Worm (Caenorhabditis elegans) whole organism, L1 larva: ENCODE measurements around the gene osm-1.

ENCODE experiments used
- C04F5.9 ChIP-seq: sonication (generic microtip); optimal IDR thresholded peaks from 2 replicates; lab custom pipeline; 2016; ENCODE audit warnings: missing genetic modification characterization, missing compliant biosample characterization
- C34B4.2 ChIP-seq: sonication (generic microtip); optimal IDR thresholded peaks from 2 replicates; lab custom pipeline; 2017; ENCODE audit warnings: mild to moderate bottlenecking, missing genetic modification characterization, missing compliant biosample characterization
- aha-1 ChIP-seq: fragments of 150-350 bp; optimal IDR thresholded peaks from 2 replicates; lab custom pipeline; 2014; ENCODE audit warnings: missing biosample characterization, missing genetic modification characterization
- aly-2 ChIP-seq: fragments of 150-350 bp; optimal IDR thresholded peaks from 2 replicates; lab custom pipeline; 2014; ENCODE audit warnings: missing biosample characterization, missing genetic modification characterization
- ama-1 ChIP-seq: fragments of 150-350 bp; optimal IDR thresholded peaks from 2 replicates; lab custom pipeline; 2014
- blmp-1 ChIP-seq: fragments of 150-350 bp; optimal IDR thresholded peaks from 2 replicates; lab custom pipeline; 2014; ENCODE audit warnings: missing biosample characterization, missing genetic modification characterization
- ceh-63 ChIP-seq: fragments of 200-800 bp; sonication (Bioruptor generic); optimal IDR thresholded peaks from 2 replicates; lab custom pipeline; 2018; ENCODE audit warnings: mild to moderate bottlenecking, missing genetic modification characterization, missing compliant biosample characterization
- ceh-82 ChIP-seq, 3 experiments: fragments of 150-350 bp in 1 of 3; sonication (generic microtip) in 2 of 3; optimal IDR thresholded peaks; 2 replicates each; lab custom pipeline; 2014 to 2017; ENCODE audit warnings: missing biosample characterization in 3 of 3, missing genetic modification characterization in 3 of 3
- ceh-90 ChIP-seq: sonication (generic microtip); optimal IDR thresholded peaks from 2 replicates; lab custom pipeline; 2016; ENCODE audit warnings: missing genetic modification characterization, missing compliant biosample characterization
- ces-1 ChIP-seq: fragments of 150-350 bp; optimal IDR thresholded peaks from 2 replicates; lab custom pipeline; 2014; ENCODE audit warnings: missing biosample characterization, missing genetic modification reagents, missing genetic modification characterization
- dpl-1 ChIP-seq, 3 experiments: fragments of 150-350 bp in 2 of 3; sonication (generic microtip) in 1 of 3; optimal IDR thresholded peaks; 2 replicates each; lab custom pipeline; 2014 to 2017; ENCODE audit warnings: missing biosample characterization in 3 of 3, missing genetic modification characterization in 3 of 3, missing genetic modification reagents in 3 of 3
- efl-1 ChIP-seq, 4 experiments: fragments of 150-350 bp; optimal IDR thresholded peaks in 3 of 4; peaks in 1 of 4; 1 replicate in 1 of 4; 2 replicates in 3 of 4; lab custom pipeline; 2014; ENCODE audit warnings: missing biosample characterization in 2 of 4, missing genetic modification characterization in 2 of 4, missing genetic modification reagents in 2 of 4
- egl-13 ChIP-seq: sonication (generic microtip); optimal IDR thresholded peaks from 2 replicates; lab custom pipeline; 2016; ENCODE audit warnings: missing genotype, missing genetic modification reagents, missing genetic modification characterization, missing compliant biosample characterization
- egl-27 ChIP-seq, 2 experiments: fragments of 150-350 bp in 1 of 2; sonication (generic microtip); optimal IDR thresholded peaks; 3 replicates each; lab custom pipeline; 2017 to 2018; ENCODE audit warnings: missing biosample characterization in 2 of 2, missing genetic modification characterization in 2 of 2, missing genetic modification reagents in 2 of 2
- elt-3 ChIP-seq, 6 experiments: fragments of 150-350 bp in 1 of 6; sonication (generic microtip); optimal IDR thresholded peaks; 2 replicates each; lab custom pipeline; 2017 to 2018; ENCODE audit warnings: missing biosample characterization in 6 of 6, missing genetic modification characterization in 6 of 6, inconsistent platforms in 1 of 6
- ets-5 ChIP-seq: fragments of 200-800 bp; sonication (Bioruptor generic); IDR thresholded peaks from 2 replicates; pipeline ENCODE4 v1.3.6; 2022; ENCODE audit warnings: missing genetic modification characterization, missing compliant biosample characterization
- fkh-4 ChIP-seq: sonication (generic microtip); optimal IDR thresholded peaks from 2 replicates; lab custom pipeline; 2016; ENCODE audit warnings: missing compliant biosample characterization, missing genetic modification characterization, borderline replicate concordance
- fos-1 ChIP-seq: fragments of 150-350 bp; optimal IDR thresholded peaks from 2 replicates; lab custom pipeline; 2014; ENCODE audit warnings: missing biosample characterization, missing genetic modification characterization
- hlh-4 ChIP-seq: sonication (generic microtip); optimal IDR thresholded peaks from 2 replicates; lab custom pipeline; 2016; ENCODE audit warnings: mild to moderate bottlenecking, missing genetic modification characterization, missing compliant biosample characterization
- hpl-2 ChIP-seq: fragments of 150-350 bp; optimal IDR thresholded peaks from 2 replicates; lab custom pipeline; 2014; ENCODE audit warnings: missing biosample characterization, missing genetic modification reagents, missing genetic modification characterization
- irx-1 ChIP-seq: sonication (generic microtip); optimal IDR thresholded peaks from 2 replicates; lab custom pipeline; 2016; ENCODE audit warnings: missing genetic modification characterization, missing compliant biosample characterization
- isw-1 ChIP-seq: fragments of 200-800 bp; sonication (Bioruptor generic); IDR thresholded peaks from 2 replicates; pipeline ENCODE4 v1.3.6; 2022; ENCODE audit warnings: missing genetic modification characterization, missing compliant biosample characterization
- jun-1 ChIP-seq: fragments of 150-350 bp; optimal IDR thresholded peaks from 2 replicates; lab custom pipeline; 2014; ENCODE audit warnings: missing biosample characterization, missing genetic modification reagents, missing genetic modification characterization
- lin-13 ChIP-seq: fragments of 150-350 bp; optimal IDR thresholded peaks from 2 replicates; lab custom pipeline; 2014; ENCODE audit warnings: missing biosample characterization, missing genetic modification reagents, missing genetic modification characterization
- lin-14 ChIP-seq: fragments of 200-800 bp; sonication (Bioruptor generic); optimal IDR thresholded peaks from 2 replicates; lab custom pipeline; 2018; ENCODE audit warnings: mild to moderate bottlenecking, missing genetic modification characterization, moderate library complexity, missing compliant biosample characterization
- lin-15B ChIP-seq: fragments of 150-350 bp; sonication (generic microtip); optimal IDR thresholded peaks from 3 replicates; lab custom pipeline; 2014; ENCODE audit warnings: missing biosample characterization, missing genetic modification characterization
- lir-3 ChIP-seq: sonication (generic microtip); optimal IDR thresholded peaks from 2 replicates; lab custom pipeline; 2016; ENCODE audit warnings: mild to moderate bottlenecking, missing genetic modification characterization, moderate library complexity, missing compliant biosample characterization; ENCODE audit not compliant: poor library complexity
- lsy-2 ChIP-seq, 2 experiments: fragments of 150-350 bp; optimal IDR thresholded peaks; 2 replicates each; lab custom pipeline; 2014; ENCODE audit warnings: missing biosample characterization in 2 of 2, missing genetic modification characterization in 2 of 2
- mab-9 ChIP-seq: fragments of 200-800 bp; sonication (Bioruptor generic); IDR thresholded peaks from 2 replicates; pipeline ENCODE4 v1.3.6; 2022; ENCODE audit warnings: missing genetic modification reagents, missing genetic modification characterization, missing compliant biosample characterization
- mdl-1 ChIP-seq, 2 experiments: fragments of 150-350 bp; optimal IDR thresholded peaks; 2 replicates each; lab custom pipeline; 2014 to 2017; ENCODE audit warnings: missing biosample characterization in 2 of 2, missing genetic modification characterization in 2 of 2, inconsistent platforms in 1 of 2
- mef-2 ChIP-seq: fragments of 150-350 bp; optimal IDR thresholded peaks from 2 replicates; lab custom pipeline; 2014; ENCODE audit warnings: missing biosample characterization, missing genetic modification characterization
- nhr-11 ChIP-seq: fragments of 150-350 bp; optimal IDR thresholded peaks from 2 replicates; lab custom pipeline; 2014; ENCODE audit warnings: missing biosample characterization, missing genetic modification characterization
- nhr-19 ChIP-seq: fragments of 200-800 bp; sonication (Bioruptor generic); conservative IDR thresholded peaks from 2 replicates; pipeline ENCODE4 v1.3.6; 2022; ENCODE audit warnings: missing genetic modification characterization, missing compliant biosample characterization
- nhr-20 ChIP-seq: sonication (generic microtip); optimal IDR thresholded peaks from 2 replicates; lab custom pipeline; 2016; ENCODE audit warnings: mild to moderate bottlenecking, missing genetic modification characterization, missing compliant biosample characterization
- nhr-71 ChIP-seq: sonication (generic microtip); optimal IDR thresholded peaks from 2 replicates; lab custom pipeline; 2016; ENCODE audit warnings: mild to moderate bottlenecking, missing genetic modification characterization, moderate library complexity, missing compliant biosample characterization
- nhr-77 ChIP-seq: fragments of 150-350 bp; optimal IDR thresholded peaks from 2 replicates; lab custom pipeline; 2014; ENCODE audit warnings: missing biosample characterization, missing genetic modification characterization
- nhr-85 ChIP-seq: sonication (generic microtip); peaks from one replicate; lab custom pipeline; 2016; ENCODE audit warnings: missing genetic modification characterization, inconsistent platforms, missing compliant biosample characterization
- pag-3 ChIP-seq: sonication (generic microtip); optimal IDR thresholded peaks from 2 replicates; lab custom pipeline; 2017; ENCODE audit warnings: missing genetic modification characterization, mild to moderate bottlenecking, missing compliant biosample characterization, antibody characterized with exemption, borderline replicate concordance; ENCODE audit not compliant: insufficient read depth
- pax-3 ChIP-seq: fragments of 200-800 bp; sonication (Bioruptor generic); optimal IDR thresholded peaks from 2 replicates; lab custom pipeline; 2018; ENCODE audit warnings: mild to moderate bottlenecking, missing genetic modification characterization, moderate library complexity, missing compliant biosample characterization
- pqm-1 ChIP-seq: sonication (generic microtip); optimal IDR thresholded peaks from 3 replicates; lab custom pipeline; 2017; ENCODE audit warnings: missing biosample characterization, missing genetic modification characterization
- rnt-1 ChIP-seq: sonication (generic microtip); optimal IDR thresholded peaks from 2 replicates; lab custom pipeline; 2016; ENCODE audit warnings: mild to moderate bottlenecking, missing genetic modification characterization, moderate library complexity, missing compliant biosample characterization
- sptf-1 ChIP-seq: fragments of 150-350 bp; optimal IDR thresholded peaks from 2 replicates; lab custom pipeline; 2014; ENCODE audit warnings: missing biosample characterization, missing genetic modification characterization
- sup-37 ChIP-seq: fragments of 200-800 bp; sonication (Bioruptor generic); optimal IDR thresholded peaks from 2 replicates; lab custom pipeline; 2018; ENCODE audit warnings: mild to moderate bottlenecking, missing genetic modification characterization, missing compliant biosample characterization
- unc-130 ChIP-seq: fragments of 150-350 bp; optimal IDR thresholded peaks from 2 replicates; lab custom pipeline; 2017; ENCODE audit warnings: missing biosample characterization, missing genetic modification characterization, inconsistent platforms
- unc-30 ChIP-seq: sonication (generic microtip); optimal IDR thresholded peaks from 2 replicates; lab custom pipeline; 2017; ENCODE audit warnings: missing biosample characterization, missing genetic modification characterization
- unc-62 ChIP-seq: fragments of 150-350 bp; optimal IDR thresholded peaks from 2 replicates; lab custom pipeline; 2014; ENCODE audit warnings: missing biosample characterization, missing genetic modification reagents, missing genetic modification characterization
- unc-86 ChIP-seq: sonication (generic microtip); optimal IDR thresholded peaks from 2 replicates; lab custom pipeline; 2016; ENCODE audit warnings: missing genetic modification characterization, missing compliant biosample characterization
- xbp-1 ChIP-seq: sonication (generic microtip); optimal IDR thresholded peaks from 2 replicates; lab custom pipeline; 2016; ENCODE audit warnings: missing genetic modification characterization, missing compliant biosample characterization
- zag-1 ChIP-seq: fragments of 150-350 bp; optimal IDR thresholded peaks from 2 replicates; lab custom pipeline; 2014; ENCODE audit warnings: missing biosample characterization, missing genetic modification characterization
- ztf-11 ChIP-seq, 2 experiments: sonication (generic microtip); optimal IDR thresholded peaks; 2 replicates each; lab custom pipeline; 2016 to 2017; ENCODE audit warnings: missing genetic modification characterization in 2 of 2, missing biosample characterization in 1 of 2, missing compliant biosample characterization in 1 of 2
- ztf-4 ChIP-seq: fragments of 150-350 bp; optimal IDR thresholded peaks from 2 replicates; lab custom pipeline; 2014; ENCODE audit warnings: missing biosample characterization, missing genetic modification characterization

osm-1 gene

DNA sequence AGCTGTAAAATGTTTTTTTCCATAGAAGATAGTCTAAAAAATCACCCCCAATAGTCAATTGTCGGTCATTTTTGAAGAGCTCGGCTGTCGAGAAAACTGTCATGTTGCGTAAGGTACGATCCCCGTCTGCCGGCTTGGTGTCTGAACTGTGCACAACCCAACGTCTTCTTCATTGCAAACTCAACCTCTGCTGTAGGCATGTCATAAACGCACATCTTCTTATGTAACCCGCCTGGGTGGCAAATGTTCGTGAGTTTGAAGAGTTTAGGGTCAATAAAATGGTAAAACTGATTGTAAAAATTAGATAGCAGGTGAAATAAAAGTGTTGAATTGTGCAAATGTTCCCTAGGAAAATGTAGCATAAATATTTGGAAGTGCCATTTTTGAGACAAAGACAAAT lies 16.2 kb upstream of the osm-1 start:
- TF ChIP-seq lir-3 (no peak), efl-1 (optimal IDR thresholded peaks at IDR 0.05; lab: Kevin White, UChicago) (no peak), efl-1 (GFP tag; optimal IDR thresholded peaks at IDR 0.05 in 1 of 2; lab: Kevin White, UChicago) (peak in 1 of 2 experiments; percentile 59)

DNA sequence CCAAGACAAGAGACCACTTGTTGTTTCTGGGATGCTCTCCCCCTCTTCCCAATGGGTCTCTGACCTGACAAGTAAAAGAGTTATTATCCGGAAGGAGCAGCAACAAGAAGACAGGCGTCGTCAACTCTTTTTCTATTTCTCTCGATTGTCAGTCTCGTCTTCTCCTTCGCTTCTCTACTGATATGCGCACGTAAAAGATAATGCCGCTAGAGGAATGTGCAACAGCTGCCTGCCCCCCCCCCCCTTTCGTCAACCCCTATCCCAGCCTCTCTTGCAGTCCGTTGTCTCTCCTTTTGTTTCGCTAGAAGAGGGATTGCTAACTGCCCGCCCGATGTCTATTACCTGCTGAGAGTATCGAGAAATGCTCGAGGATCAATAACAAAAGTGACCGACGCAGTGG lies 14.8 kb upstream of the osm-1 start:
- TF ChIP-seq unc-62 (GFP tag; lab: Kevin White, UChicago) (no peak), C04F5.9 (tag; lab: Kevin White, UChicago) (no peak), dpl-1 (GFP tag; optimal IDR thresholded peaks at IDR 0.05; lab: Kevin White, UChicago) (no peak), hpl-2 (GFP tag; lab: Kevin White, UChicago) (no peak), nhr-11 (no peak), ama-1 (no peak), aly-2 (no peak), unc-30 (no peak), hlh-4 (no peak), efl-1 (optimal IDR thresholded peaks at IDR 0.05; lab: Kevin White, UChicago) (peak in 1 of 2 experiments; percentile 8), efl-1 (GFP tag; optimal IDR thresholded peaks at IDR 0.05 in 1 of 2; lab: Kevin White, UChicago) (no peak), ces-1 (GFP tag; lab: Kevin White, UChicago) (no peak), irx-1 (tag; lab: Kevin White, UChicago) (no peak), nhr-19 (GFP tag; lab: Robert Waterston, UW) (peak; percentile 69), unc-130 (tag; lab: Kevin White, UChicago) (peak; percentile 69), fos-1 (tag; lab: Kevin White, UChicago) (no peak), aha-1 (no peak), egl-27 (tag; optimal IDR thresholded peaks at IDR 0.05; lab: Kevin White, UChicago) (no peak), lir-3 (no peak), pqm-1 (tag; lab: Kevin White, UChicago) (no peak), ceh-63 (GFP tag; lab: Kevin White, UChicago) (no peak), blmp-1 (tag; lab: Kevin White, UChicago) (no peak), mab-9 (no peak), lin-13 (GFP tag; lab: Kevin White, UChicago) (no peak), C34B4.2 (tag; lab: Kevin White, UChicago) (no peak), jun-1 (no peak), lsy-2 (tag; optimal IDR thresholded peaks at IDR 0.05; lab: Kevin White, UChicago) (peak; percentile 35 to 39), ets-5 (GFP tag; lab: Robert Waterston, UW) (no peak), mdl-1 (tag; optimal IDR thresholded peaks at IDR 0.05; lab: Kevin White, UChicago) (no peak), ztf-11 (tag; optimal IDR thresholded peaks at IDR 0.05; lab: Kevin White, UChicago) (no peak), isw-1 (no peak), sup-37 (GFP tag; lab: Kevin White, UChicago) (no peak), pax-3 (tag; lab: Kevin White, UChicago) (no peak), nhr-71 (tag; lab: Kevin White, UChicago) (peak; percentile 82), xbp-1 (tag; lab: Kevin White, UChicago) (peak; percentile 8), egl-13 (tag; lab: Kevin White, UChicago) (no peak), ceh-90 (tag; lab: Kevin White, UChicago) (no peak), nhr-20 (peak; percentile 29), rnt-1 (tag; lab: Kevin White, UChicago) (peak; percentile 77), ceh-82 (tag; optimal IDR thresholded peaks at IDR 0.05; lab: Kevin White, UChicago) (no peak), zag-1 (tag; lab: Kevin White, UChicago) (no peak), lin-15B (no peak), ztf-4 (no peak), elt-3 (tag; optimal IDR thresholded peaks at IDR 0.05; lab: Kevin White, UChicago) (no peak), fkh-4 (tag; lab: Kevin White, UChicago) (no peak), unc-86 (tag; lab: Kevin White, UChicago) (no peak), pag-3 (peak; percentile 8), sptf-1 (tag; lab: Kevin White, UChicago) (no peak), nhr-85 (tag; lab: Kevin White, UChicago) (no peak), nhr-77 (tag; lab: Kevin White, UChicago) (no peak), mef-2 (tag; lab: Kevin White, UChicago) (no peak), lin-14 (GFP tag; lab: Kevin White, UChicago) (peak; percentile 91)
